Fruit fly (Drosophila melanogaster): ENCODE results near the gene GluRIIC.

The GluRIIC gene

dm6 chr2L:866950-867744 is 46.7 kb upstream of the GluRIIC start (continued):
- peak; percentile 86 for TF ChIP-seq CG17912 (GFP tag; optimal IDR thresholded peaks at IDR 0.05)
- TF ChIP-seq CG13123 (GFP tag; optimal IDR thresholded peaks at IDR 0.05) = peak; percentile 83
- TF ChIP-seq CG30020 (tag; optimal IDR thresholded peaks at IDR 0.05) = peak; percentile 60
- TF ChIP-seq CG18599 (GFP tag; optimal IDR thresholded peaks at IDR 0.05) = peak; percentile 93
- TF ChIP-seq CG3847 (GFP tag; IDR thresholded peaks at IDR 0.05) = peak; percentile 93
- TF ChIP-seq Atf3 (GFP tag; optimal IDR thresholded peaks at IDR 0.05) = peak; percentile 72
- peak; percentile 97 for TF ChIP-seq slbo (GFP tag; IDR thresholded peaks at IDR 0.05)
- TF ChIP-seq CG7928 (GFP tag; optimal IDR thresholded peaks at IDR 0.05) = peak; percentile 65
- peak; percentile 87 for TF ChIP-seq Hmx (GFP tag; optimal IDR thresholded peaks at IDR 0.05)
- peak; percentile 89 for TF ChIP-seq phol (tag; optimal IDR thresholded peaks at IDR 0.05)
- TF ChIP-seq dpn (GFP tag; optimal IDR thresholded peaks at IDR 0.05) = peak; percentile 90 to 93
- peak; percentile 78 for TF ChIP-seq odd (GFP tag; optimal IDR thresholded peaks at IDR 0.05)
- TF ChIP-seq eyg (GFP tag; optimal IDR thresholded peaks at IDR 0.05) = peak; percentile 83
- TF ChIP-seq tap (tag; optimal IDR thresholded peaks at IDR 0.05) = peak; percentile 92
- TF ChIP-seq CG1603 (tag; optimal IDR thresholded peaks at IDR 0.05) = peak; percentile 94
- TF ChIP-seq ind (GFP tag; optimal IDR thresholded peaks at IDR 0.05) = peak; percentile 93
- peak; percentile 93 for TF ChIP-seq HLH54F (GFP tag; optimal IDR thresholded peaks at IDR 0.05)
- TF ChIP-seq dimm (GFP tag; IDR thresholded peaks at IDR 0.05) = peak; percentile 92
- peak; percentile 78 for TF ChIP-seq CG9609 (GFP tag; optimal IDR thresholded peaks at IDR 0.05)
- peak; percentile 87 for TF ChIP-seq CG13775 (GFP tag; optimal IDR thresholded peaks at IDR 0.05)
- peak; percentile 95 for TF ChIP-seq H15 (GFP tag; IDR thresholded peaks at IDR 0.05)
- TF ChIP-seq az2 (GFP tag; optimal IDR thresholded peaks at IDR 0.05) = peak; percentile 92
- peak; percentile 75 for TF ChIP-seq NC2β (GFP tag; optimal IDR thresholded peaks at IDR 0.05)
- TF ChIP-seq Spps (tag; optimal IDR thresholded peaks at IDR 0.05) = peak; percentile 75
- peak; percentile 94 for TF ChIP-seq onecut (GFP tag; IDR thresholded peaks at IDR 0.05)
- TF ChIP-seq CG34376 (GFP tag; optimal IDR thresholded peaks at IDR 0.05) = peak; percentile 85
- peak; percentile 92; the same call in 2 of the 3 replicates for TF ChIP-seq gce (GFP tag; IDR thresholded peaks at IDR 0.05)
- TF ChIP-seq pros (GFP tag; optimal IDR thresholded peaks at IDR 0.05) = peak; percentile 80
- peak; percentile 94 for TF ChIP-seq Xbp1 (GFP tag; optimal IDR thresholded peaks at IDR 0.05)
- TF ChIP-seq nau (GFP tag; optimal IDR thresholded peaks at IDR 0.05) = peak; percentile 74
- peak; percentile 90 for TF ChIP-seq jumu (GFP tag; optimal IDR thresholded peaks at IDR 0.05)
- peak; percentile 100 for TF ChIP-seq crol (GFP tag; IDR thresholded peaks at IDR 0.05)
- peak; percentile 82 for TF ChIP-seq CG10267 (tag; optimal IDR thresholded peaks at IDR 0.05)
- TF ChIP-seq CG17359 (tag; optimal IDR thresholded peaks at IDR 0.05) = peak; percentile 95
- no peak for TF ChIP-seq da (GFP tag; optimal IDR thresholded peaks at IDR 0.05)
- peak; percentile 84 for TF ChIP-seq danr (GFP tag; IDR thresholded peaks at IDR 0.05)
- TF ChIP-seq CG8089 (GFP tag; optimal IDR thresholded peaks at IDR 0.05) = peak; percentile 71
- no peak for TF ChIP-seq ftz-f1 (GFP tag; optimal IDR thresholded peaks at IDR 0.05)
- peak; percentile 47; the same call in 1 of the 2 replicates for TF ChIP-seq Dip2 (GFP tag; IDR thresholded peaks at IDR 0.05)
- peak; percentile 70 for TF ChIP-seq CG12236 (GFP tag; optimal IDR thresholded peaks at IDR 0.05)
- TF ChIP-seq psq (GFP tag; optimal IDR thresholded peaks at IDR 0.05) = peak; percentile 61
- TF ChIP-seq pum (GFP tag; optimal IDR thresholded peaks at IDR 0.05) = peak; percentile 87
- TF ChIP-seq dati (GFP tag; IDR thresholded peaks at IDR 0.05) = peak; percentile 80
- TF ChIP-seq CG1024 (GFP tag; IDR thresholded peaks at IDR 0.05) = peak; percentile 91
- TF ChIP-seq Blimp-1 (GFP tag; optimal IDR thresholded peaks at IDR 0.05) = peak; percentile 86
- TF ChIP-seq unc-4 (GFP tag; IDR thresholded peaks at IDR 0.05; ENCODE audit: partially characterized antibody) = no peak
- TF ChIP-seq stc (GFP tag; IDR thresholded peaks at IDR 0.05) = peak; percentile 92
- TF ChIP-seq pho (GFP tag; optimal IDR thresholded peaks at IDR 0.05) = peak; percentile 89
- peak; percentile 84 for TF ChIP-seq kay (GFP tag; optimal IDR thresholded peaks at IDR 0.05)
- peak; percentile 94 for TF ChIP-seq ranshi (GFP tag; IDR thresholded peaks at IDR 0.05)
